Worm (Caenorhabditis elegans) whole organism, L4 larva: ENCODE results near the gene srh-92.

Experiments
- D1046.2 ChIP-seq: fragments of 200-800 bp; sonication (Bioruptor generic); IDR thresholded peaks from 2 replicates; pipeline ENCODE4 v1.3.6; 2022; ENCODE audit warnings: missing genetic modification characterization, missing compliant biosample characterization
- F26F4.8 ChIP-seq: fragments of 200-800 bp; sonication (Bioruptor generic); conservative IDR thresholded peaks from 2 replicates; pipeline ENCODE4 v1.3.6; 2022; ENCODE audit warnings: missing genetic modification characterization, missing compliant biosample characterization
- T26A8.4 ChIP-seq: fragments of 200-800 bp; sonication (Bioruptor generic); IDR thresholded peaks from 2 replicates; pipeline ENCODE4 v1.3.6; 2022; ENCODE audit warnings: missing genetic modification characterization, missing compliant biosample characterization
- Y5F2A.4 ChIP-seq: fragments of 200-800 bp; sonication (Bioruptor generic); optimal IDR thresholded peaks from 2 replicates; lab custom pipeline; 2018; ENCODE audit warnings: mild to moderate bottlenecking, missing genetic modification characterization, missing compliant biosample characterization
- Y75B8A.6 ChIP-seq: fragments of 200-800 bp; sonication (Bioruptor generic); IDR thresholded peaks from 2 replicates; pipeline ENCODE4 v1.3.6; 2022; ENCODE audit warnings: missing genetic modification reagents, missing genetic modification characterization, missing compliant biosample characterization
- ZK337.2 ChIP-seq: fragments of 200-800 bp; sonication (Bioruptor generic); IDR thresholded peaks from 2 replicates; pipeline ENCODE4 v1.3.6; 2022; ENCODE audit warnings: missing genetic modification reagents, missing genetic modification characterization, missing compliant biosample characterization
- aha-1 ChIP-seq: fragments of 150-350 bp; peaks from one replicate; lab custom pipeline; 2014; ENCODE audit warnings: missing biosample characterization, missing genetic modification characterization
- aly-2 ChIP-seq: sonication (generic microtip); optimal IDR thresholded peaks from 2 replicates; lab custom pipeline; 2018; ENCODE audit warnings: missing biosample characterization, missing genetic modification characterization
- ama-1 ChIP-seq: fragments of 150-350 bp; optimal IDR thresholded peaks from 2 replicates; lab custom pipeline; 2014; ENCODE audit warnings: inconsistent platforms, mixed read lengths
- arid-1 ChIP-seq: fragments of 200-800 bp; sonication (Bioruptor generic); conservative IDR thresholded peaks from 2 replicates; pipeline ENCODE4 v1.3.6; 2022; ENCODE audit warnings: missing genetic modification reagents, missing genetic modification characterization, missing compliant biosample characterization
- ceh-20 ChIP-seq: fragments of 200-800 bp; sonication (Bioruptor generic); IDR thresholded peaks from 2 replicates; pipeline ENCODE4 v1.3.6; 2022; ENCODE audit warnings: missing genetic modification reagents, missing genetic modification characterization, missing compliant biosample characterization
- ceh-44 ChIP-seq: fragments of 200-800 bp; sonication (Bioruptor generic); IDR thresholded peaks from 2 replicates; pipeline ENCODE4 v1.3.6; 2022; ENCODE audit warnings: missing genetic modification reagents, missing genetic modification characterization, missing compliant biosample characterization
- ceh-62 ChIP-seq: sonication (generic microtip); optimal IDR thresholded peaks from 2 replicates; lab custom pipeline; 2017; ENCODE audit warnings: missing biosample characterization, missing genetic modification characterization
- ceh-82 ChIP-seq: sonication (generic microtip); optimal IDR thresholded peaks from 2 replicates; lab custom pipeline; 2017; ENCODE audit warnings: missing biosample characterization, missing genetic modification characterization
- daf-19 ChIP-seq: fragments of 200-800 bp; sonication (Bioruptor generic); conservative IDR thresholded peaks from 2 replicates; pipeline ENCODE4 v1.3.6; 2022; ENCODE audit warnings: missing genetic modification characterization, missing compliant biosample characterization
- dmd-8 ChIP-seq: fragments of 200-800 bp; sonication (Bioruptor generic); IDR thresholded peaks from 2 replicates; pipeline ENCODE4 v1.3.6; 2022; ENCODE audit warnings: missing genetic modification characterization, missing compliant biosample characterization
- dpl-1 ChIP-seq: fragments of 150-350 bp; optimal IDR thresholded peaks from 2 replicates; lab custom pipeline; 2014; ENCODE audit warnings: missing biosample characterization, missing genetic modification reagents, missing genetic modification characterization
- duxl-1 ChIP-seq: sonication (generic microtip); optimal IDR thresholded peaks from 2 replicates; lab custom pipeline; 2016; ENCODE audit warnings: mild to moderate bottlenecking, missing genetic modification characterization, moderate library complexity, missing compliant biosample characterization; ENCODE audit not compliant: poor library complexity
- dve-1 ChIP-seq: sonication (generic microtip); optimal IDR thresholded peaks from 2 replicates; lab custom pipeline; 2017; ENCODE audit warnings: antibody characterized with exemption, mild to moderate bottlenecking, missing genetic modification characterization, missing compliant biosample characterization; ENCODE audit not compliant: insufficient read depth
- fos-1 ChIP-seq: fragments of 150-350 bp; optimal IDR thresholded peaks from 2 replicates; lab custom pipeline; 2014; ENCODE audit warnings: missing biosample characterization, missing genetic modification characterization
- gei-8 ChIP-seq: fragments of 200-800 bp; sonication (Bioruptor generic); optimal IDR thresholded peaks from 2 replicates; lab custom pipeline; 2018; ENCODE audit warnings: mild to moderate bottlenecking, missing genetic modification characterization, missing compliant biosample characterization
- hmg-1.1 ChIP-seq: fragments of 200-800 bp; sonication (Bioruptor generic); IDR thresholded peaks from 2 replicates; pipeline ENCODE4 v1.3.6; 2022; ENCODE audit warnings: missing genetic modification reagents, missing genetic modification characterization, missing compliant biosample characterization
- jun-1 ChIP-seq: fragments of 150-350 bp; optimal IDR thresholded peaks from 2 replicates; lab custom pipeline; 2014; ENCODE audit warnings: missing biosample characterization, missing genetic modification reagents, missing genetic modification characterization
- lin-38 ChIP-seq: fragments of 200-800 bp; sonication (Bioruptor generic); IDR thresholded peaks from 2 replicates; pipeline ENCODE4 v1.3.6; 2022; ENCODE audit warnings: missing genetic modification reagents, missing genetic modification characterization, missing compliant biosample characterization
- lin-39 ChIP-seq: fragments of 150-350 bp; optimal IDR thresholded peaks from 2 replicates; lab custom pipeline; 2014; ENCODE audit warnings: missing biosample characterization, missing genetic modification reagents, missing genetic modification characterization
- lir-3 ChIP-seq: sonication (generic microtip); optimal IDR thresholded peaks from 2 replicates; lab custom pipeline; 2016; ENCODE audit warnings: mild to moderate bottlenecking, missing genetic modification characterization, missing compliant biosample characterization
- madf-5 ChIP-seq, 2 experiments: fragments of 200-800 bp; sonication (Bioruptor generic); IDR thresholded peaks; 2 replicates each; pipeline ENCODE4 v1.3.6; 2022; ENCODE audit warnings: missing compliant biosample characterization in 2 of 2, missing genetic modification characterization in 2 of 2
- mep-1 ChIP-seq: fragments of 150-350 bp; sonication (generic microtip); optimal IDR thresholded peaks from 3 replicates; lab custom pipeline; 2014; ENCODE audit warnings: missing biosample characterization, missing genetic modification characterization
- mes-2 ChIP-seq: sonication (generic microtip); optimal IDR thresholded peaks from 2 replicates; lab custom pipeline; 2016; ENCODE audit warnings: missing genotype, mild to moderate bottlenecking, missing genetic modification characterization, missing compliant biosample characterization; ENCODE audit not compliant: poor library complexity, severe bottlenecking
- mxl-3 ChIP-seq: fragments of 200-800 bp; sonication (Bioruptor generic); optimal IDR thresholded peaks from 2 replicates; lab custom pipeline; 2018; ENCODE audit warnings: mild to moderate bottlenecking, missing genetic modification characterization, missing compliant biosample characterization
- nhr-102 ChIP-seq: sonication (generic microtip); optimal IDR thresholded peaks from 2 replicates; lab custom pipeline; 2016; ENCODE audit warnings: mild to moderate bottlenecking, missing genetic modification characterization, moderate library complexity, missing compliant biosample characterization
- nhr-111 ChIP-seq: fragments of 200-800 bp; sonication (Bioruptor generic); optimal IDR thresholded peaks from 2 replicates; lab custom pipeline; 2018; ENCODE audit warnings: mild to moderate bottlenecking, missing genetic modification characterization, missing compliant biosample characterization
- nhr-42 ChIP-seq: fragments of 200-800 bp; sonication (Bioruptor generic); IDR thresholded peaks from 2 replicates; pipeline ENCODE4 v1.3.6; 2022; ENCODE audit warnings: missing genetic modification characterization, missing compliant biosample characterization
- nhr-48 ChIP-seq: sonication (generic microtip); optimal IDR thresholded peaks from 2 replicates; lab custom pipeline; 2016; ENCODE audit warnings: mild to moderate bottlenecking, missing genetic modification characterization, missing compliant biosample characterization
- nhr-77 ChIP-seq: fragments of 150-350 bp; optimal IDR thresholded peaks from 2 replicates; lab custom pipeline; 2014; ENCODE audit warnings: missing biosample characterization, missing genetic modification characterization
- pha-4 ChIP-seq, 2 experiments: fragments of 150-350 bp in 1 of 2; fragments of 200-800 bp in 1 of 2; sonication (Bioruptor generic) in 1 of 2; IDR thresholded peaks in 1 of 2; optimal IDR thresholded peaks in 1 of 2; 2 replicates each; pipeline versions ENCODE4 v1.3.6 to Lab custom; 2014 to 2022; ENCODE audit warnings: missing genetic modification characterization in 2 of 2, missing genetic modification reagents in 2 of 2, missing biosample characterization in 1 of 2, missing compliant biosample characterization in 1 of 2
- php-3 ChIP-seq: fragments of 200-800 bp; sonication (Bioruptor generic); IDR thresholded peaks from 2 replicates; pipeline ENCODE4 v1.3.6; 2022; ENCODE audit warnings: missing genetic modification reagents, missing genetic modification characterization, missing compliant biosample characterization
- pqm-1 ChIP-seq: sonication (generic microtip); optimal IDR thresholded peaks from 2 replicates; lab custom pipeline; 2017; ENCODE audit warnings: missing biosample characterization, missing genetic modification characterization
- sdz-12 ChIP-seq: fragments of 200-800 bp; sonication (Bioruptor generic); optimal IDR thresholded peaks from 2 replicates; lab custom pipeline; 2018; ENCODE audit warnings: mild to moderate bottlenecking, missing genetic modification characterization, missing compliant biosample characterization
- snpc-4 ChIP-seq: fragments of 150-350 bp; optimal IDR thresholded peaks from 2 replicates; lab custom pipeline; 2014; ENCODE audit warnings: missing biosample characterization, missing genetic modification characterization
- spr-1 ChIP-seq: sonication (generic microtip); optimal IDR thresholded peaks from 2 replicates; lab custom pipeline; 2016; ENCODE audit warnings: mild to moderate bottlenecking, missing genetic modification characterization, missing compliant biosample characterization
- spr-3 ChIP-seq: fragments of 200-800 bp; sonication (Bioruptor generic); optimal IDR thresholded peaks from 2 replicates; lab custom pipeline; 2018; ENCODE audit warnings: mild to moderate bottlenecking, missing genetic modification characterization, missing compliant biosample characterization
- tra-1 ChIP-seq: fragments of 200-800 bp; sonication (Bioruptor generic); IDR thresholded peaks from 2 replicates; pipeline ENCODE4 v1.3.6; 2022; ENCODE audit warnings: missing genetic modification reagents, missing genetic modification characterization, missing compliant biosample characterization
- unc-39 ChIP-seq: sonication (generic microtip); optimal IDR thresholded peaks from 2 replicates; lab custom pipeline; 2017; ENCODE audit warnings: missing biosample characterization, missing genetic modification characterization
- vab-7 ChIP-seq: fragments of 200-800 bp; sonication (Bioruptor generic); IDR thresholded peaks from 2 replicates; pipeline ENCODE4 v1.3.6; 2022; ENCODE audit warnings: missing genetic modification reagents, missing genetic modification characterization, missing compliant biosample characterization
- ztf-11 ChIP-seq: fragments of 150-350 bp; optimal IDR thresholded peaks from 2 replicates; lab custom pipeline; 2014; ENCODE audit warnings: missing biosample characterization, missing genetic modification characterization

The srh-92 gene

DNA sequence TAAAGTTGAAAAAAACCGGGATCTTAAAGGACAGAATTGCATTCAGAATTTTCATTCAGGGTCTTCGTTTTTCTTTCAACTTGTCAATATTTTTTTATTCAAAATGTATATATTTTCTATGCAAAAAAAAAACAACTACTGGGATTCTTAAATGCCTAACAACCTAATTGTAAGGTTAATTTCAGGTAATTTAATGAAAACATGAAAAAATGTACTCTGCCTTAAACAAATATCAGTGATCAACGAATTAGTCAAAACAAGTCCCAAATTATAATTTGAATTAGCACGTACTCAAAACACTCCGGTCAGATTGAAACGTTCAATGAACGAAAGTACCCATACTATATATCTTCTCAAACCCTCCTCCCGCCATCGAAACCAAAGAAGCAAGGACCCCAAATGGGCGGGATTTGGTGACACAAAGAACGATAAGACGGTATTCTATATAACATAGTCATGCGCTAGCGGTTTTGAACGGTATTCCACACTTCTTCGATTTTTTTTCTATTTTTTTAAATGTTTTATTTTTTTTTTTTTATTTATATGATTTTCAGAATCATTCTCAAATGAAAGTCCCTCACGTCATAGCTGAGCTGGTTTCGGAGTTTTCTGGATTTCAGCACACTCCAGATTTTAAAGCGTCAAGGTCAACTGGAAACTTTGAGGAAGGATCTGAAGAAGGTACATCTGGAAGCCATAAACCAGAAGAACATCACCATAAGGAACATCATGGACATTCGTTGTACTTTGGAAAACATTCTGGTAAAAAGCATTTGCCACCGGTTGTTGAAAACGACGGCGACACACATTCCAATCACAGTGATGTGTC is 25.2 kb downstream of the srh-92 start, which contains the start of the genes ddo-2 and F25E5.8 (continued):
- TF ChIP-seq hmg-1.1 (GFP tag; lab: Robert Waterston, UW) (0 out of 2 replicates have a peak, but pooled peaks have one; percentile 28), arid-1 (GFP tag; lab: Robert Waterston, UW) (no peak), nhr-111 (GFP tag; lab: Kevin White, UChicago) (no peak), mep-1 (tag; lab: Kevin White, UChicago) (no peak), madf-5 (GFP tag; IDR thresholded peaks at IDR 0.05; lab: Robert Waterston, UW) (no peak), jun-1 (tag; lab: Kevin White, UChicago) (no peak), ama-1 (lab: Kevin White, UChicago) (peak; percentile 74), spr-1 (no peak), ZK337.2 (no peak), ztf-11 (tag; lab: Kevin White, UChicago) (no peak)

DNA sequence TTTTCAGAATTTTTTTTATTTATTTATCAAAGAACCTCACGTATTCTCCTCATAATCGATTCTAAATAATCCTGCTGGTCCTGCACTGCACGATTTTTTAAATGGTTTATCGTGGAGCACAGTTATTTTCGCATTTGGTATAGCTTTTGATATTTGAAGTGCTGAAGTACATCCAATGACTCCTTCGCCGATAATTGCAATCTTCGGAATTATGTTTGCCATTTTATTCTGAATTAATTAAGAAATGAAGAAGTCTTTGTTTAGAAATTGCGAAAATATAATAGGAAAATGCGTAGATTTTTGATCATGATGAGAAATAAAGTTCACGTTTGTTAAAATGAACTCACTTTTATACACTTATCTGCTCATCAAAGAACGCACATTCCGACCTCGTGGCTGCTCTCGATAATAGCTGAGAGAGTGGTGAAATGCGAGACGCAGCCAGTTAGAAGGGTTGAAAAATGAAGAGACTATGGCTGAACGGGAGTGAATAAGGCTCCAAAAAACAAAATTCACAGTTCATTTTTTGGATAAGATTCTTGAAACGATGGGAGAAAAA is 25.9 kb downstream of the srh-92 start:
- TF ChIP-seq vab-7 (GFP tag; lab: Robert Waterston, UW) (no peak), gei-8 (GFP tag; lab: Kevin White, UChicago) (no peak), aly-2 (tag; lab: Kevin White, UChicago) (no peak), Y75B8A.6 (no peak), ceh-62 (no peak), ceh-44 (GFP tag; lab: Robert Waterston, UW) (no peak), spr-3 (no peak), duxl-1 (peak; percentile 23), lin-39 (tag; lab: Kevin White, UChicago) (no peak), dpl-1 (GFP tag; lab: Kevin White, UChicago) (peak; percentile 24), dmd-8 (GFP tag; lab: Robert Waterston, UW) (no peak), pqm-1 (tag; lab: Kevin White, UChicago) (no peak), daf-19 (GFP tag; lab: Robert Waterston, UW) (no peak), mep-1 (tag; lab: Kevin White, UChicago) (peak; percentile 35), nhr-102 (tag; lab: Kevin White, UChicago) (no peak), unc-39 (tag; lab: Kevin White, UChicago) (no peak), madf-5 (GFP tag; IDR thresholded peaks at IDR 0.05; lab: Robert Waterston, UW) (no peak), sdz-12 (GFP tag; lab: Kevin White, UChicago) (no peak), ceh-20 (GFP tag; lab: Robert Waterston, UW) (peak; percentile 50; the same call in 1 of the 2 replicates), pha-4 (GFP tag; IDR thresholded peaks at IDR 0.05; lab: Robert Waterston, UW) (no peak), pha-4 (tag; optimal IDR thresholded peaks at IDR 0.05; lab: Kevin White, UChicago) (peak; percentile 2), Y5F2A.4 (GFP tag; lab: Kevin White, UChicago) (no peak), fos-1 (tag; lab: Kevin White, UChicago) (no peak), aha-1 (no peak), mes-2 (peak; percentile 38), dve-1 (tag; lab: Kevin White, UChicago) (peak; percentile 64), nhr-77 (peak; percentile 52), tra-1 (GFP tag; lab: Robert Waterston, UW) (no peak; the same call in 1 of the 2 replicates), lin-38 (GFP tag; lab: Robert Waterston, UW) (no peak), ceh-82 (no peak), ama-1 (lab: Kevin White, UChicago) (peak; percentile 78), snpc-4 (tag; lab: Kevin White, UChicago) (no peak), T26A8.4 (GFP tag; lab: Robert Waterston, UW) (peak; percentile 11; the same call in 1 of the 2 replicates), mxl-3 (peak; percentile 63), php-3 (GFP tag; lab: Robert Waterston, UW) (no peak), nhr-42 (GFP tag; lab: Robert Waterston, UW) (no peak), F26F4.8 (GFP tag; lab: Robert Waterston, UW) (no peak), nhr-111 (GFP tag; lab: Kevin White, UChicago) (no peak), nhr-48 (tag; lab: Kevin White, UChicago) (peak; percentile 56), D1046.2 (GFP tag; lab: Robert Waterston, UW) (no peak), lir-3 (tag; lab: Kevin White, UChicago) (no peak), spr-1 (no peak)
